Worm (Caenorhabditis elegans) whole organism, L4 larva: Measurements from ENCODE around the gene tyra-3.

Source experiments
- T26A8.4 ChIP-seq: fragments of 200-800 bp; sonication (Bioruptor generic); IDR thresholded peaks from 2 replicates; pipeline ENCODE4 v1.3.6; 2022; ENCODE audit warnings: missing genetic modification characterization, missing compliant biosample characterization
- Y105C5A.15 ChIP-seq: fragments of 200-800 bp; sonication (Bioruptor generic); IDR thresholded peaks from 2 replicates; pipeline ENCODE4 v1.3.6; 2022; ENCODE audit warnings: missing genetic modification characterization, missing compliant biosample characterization
- Y48G9A.11 ChIP-seq: fragments of 200-800 bp; sonication (Bioruptor generic); IDR thresholded peaks from 2 replicates; pipeline ENCODE4 v1.3.6; 2022; ENCODE audit warnings: missing genetic modification reagents, missing genetic modification characterization, missing compliant biosample characterization
- Y5F2A.4 ChIP-seq: fragments of 200-800 bp; sonication (Bioruptor generic); optimal IDR thresholded peaks from 2 replicates; lab custom pipeline; 2018; ENCODE audit warnings: mild to moderate bottlenecking, missing genetic modification characterization, missing compliant biosample characterization
- ZK546.5 ChIP-seq, 2 experiments: sonication (generic microtip); optimal IDR thresholded peaks; 2 replicates each; lab custom pipeline; 2017; ENCODE audit warnings: missing biosample characterization in 2 of 2, missing genetic modification characterization in 2 of 2
- aha-1 ChIP-seq: fragments of 150-350 bp; peaks from one replicate; lab custom pipeline; 2014; ENCODE audit warnings: missing biosample characterization, missing genetic modification characterization
- aly-2 ChIP-seq: sonication (generic microtip); optimal IDR thresholded peaks from 2 replicates; lab custom pipeline; 2018; ENCODE audit warnings: missing biosample characterization, missing genetic modification characterization
- arid-1 ChIP-seq: fragments of 200-800 bp; sonication (Bioruptor generic); conservative IDR thresholded peaks from 2 replicates; pipeline ENCODE4 v1.3.6; 2022; ENCODE audit warnings: missing genetic modification reagents, missing genetic modification characterization, missing compliant biosample characterization
- attf-4 ChIP-seq: sonication (generic microtip); optimal IDR thresholded peaks from 3 replicates; lab custom pipeline; 2017; ENCODE audit warnings: missing biosample characterization, missing genetic modification characterization
- ceh-20 ChIP-seq: fragments of 200-800 bp; sonication (Bioruptor generic); IDR thresholded peaks from 2 replicates; pipeline ENCODE4 v1.3.6; 2022; ENCODE audit warnings: missing genetic modification reagents, missing genetic modification characterization, missing compliant biosample characterization
- ceh-28 ChIP-seq: fragments of 150-350 bp; optimal IDR thresholded peaks from 2 replicates; lab custom pipeline; 2014; ENCODE audit warnings: missing biosample characterization, missing genetic modification reagents, missing genetic modification characterization
- ceh-44 ChIP-seq: fragments of 200-800 bp; sonication (Bioruptor generic); IDR thresholded peaks from 2 replicates; pipeline ENCODE4 v1.3.6; 2022; ENCODE audit warnings: missing genetic modification reagents, missing genetic modification characterization, missing compliant biosample characterization
- ceh-62 ChIP-seq: sonication (generic microtip); optimal IDR thresholded peaks from 2 replicates; lab custom pipeline; 2017; ENCODE audit warnings: missing biosample characterization, missing genetic modification characterization
- ceh-82 ChIP-seq: sonication (generic microtip); optimal IDR thresholded peaks from 2 replicates; lab custom pipeline; 2017; ENCODE audit warnings: missing biosample characterization, missing genetic modification characterization
- cey-2 ChIP-seq: sonication (generic microtip); optimal IDR thresholded peaks from 3 replicates; lab custom pipeline; 2017; ENCODE audit warnings: missing genetic modification characterization, mild to moderate bottlenecking, missing compliant biosample characterization, antibody characterized with exemption, borderline replicate concordance; ENCODE audit not compliant: insufficient read depth
- daf-19 ChIP-seq: fragments of 200-800 bp; sonication (Bioruptor generic); conservative IDR thresholded peaks from 2 replicates; pipeline ENCODE4 v1.3.6; 2022; ENCODE audit warnings: missing genetic modification characterization, missing compliant biosample characterization
- daf-8 ChIP-seq: fragments of 200-800 bp; sonication (Bioruptor generic); IDR thresholded peaks from 2 replicates; pipeline ENCODE4 v1.3.6; 2022; ENCODE audit warnings: missing genetic modification characterization, missing compliant biosample characterization
- duxl-1 ChIP-seq: sonication (generic microtip); optimal IDR thresholded peaks from 2 replicates; lab custom pipeline; 2016; ENCODE audit warnings: mild to moderate bottlenecking, missing genetic modification characterization, moderate library complexity, missing compliant biosample characterization; ENCODE audit not compliant: poor library complexity
- egl-43 ChIP-seq: fragments of 200-800 bp; sonication (Bioruptor generic); IDR thresholded peaks from 2 replicates; pipeline ENCODE4 v1.3.6; 2022; ENCODE audit warnings: missing genetic modification reagents, missing genetic modification characterization, missing compliant biosample characterization
- gei-8 ChIP-seq: fragments of 200-800 bp; sonication (Bioruptor generic); optimal IDR thresholded peaks from 2 replicates; lab custom pipeline; 2018; ENCODE audit warnings: mild to moderate bottlenecking, missing genetic modification characterization, missing compliant biosample characterization
- hmg-1.1 ChIP-seq: fragments of 200-800 bp; sonication (Bioruptor generic); IDR thresholded peaks from 2 replicates; pipeline ENCODE4 v1.3.6; 2022; ENCODE audit warnings: missing genetic modification reagents, missing genetic modification characterization, missing compliant biosample characterization
- jun-1 ChIP-seq: fragments of 150-350 bp; optimal IDR thresholded peaks from 2 replicates; lab custom pipeline; 2014; ENCODE audit warnings: missing biosample characterization, missing genetic modification reagents, missing genetic modification characterization
- lim-7 ChIP-seq: fragments of 200-800 bp; sonication (Bioruptor generic); IDR thresholded peaks from 2 replicates; pipeline ENCODE4 v1.3.6; 2022; ENCODE audit warnings: missing genetic modification characterization, missing compliant biosample characterization
- lin-29 ChIP-seq: fragments of 200-800 bp; sonication (Bioruptor generic); IDR thresholded peaks from 2 replicates; pipeline ENCODE4 v1.3.6; 2022; ENCODE audit warnings: missing genetic modification reagents, missing genetic modification characterization, missing compliant biosample characterization
- lin-38 ChIP-seq: fragments of 200-800 bp; sonication (Bioruptor generic); IDR thresholded peaks from 2 replicates; pipeline ENCODE4 v1.3.6; 2022; ENCODE audit warnings: missing genetic modification reagents, missing genetic modification characterization, missing compliant biosample characterization
- lin-39 ChIP-seq: fragments of 150-350 bp; optimal IDR thresholded peaks from 2 replicates; lab custom pipeline; 2014; ENCODE audit warnings: missing biosample characterization, missing genetic modification reagents, missing genetic modification characterization
- madf-5 ChIP-seq, 2 experiments: fragments of 200-800 bp; sonication (Bioruptor generic); IDR thresholded peaks; 2 replicates each; pipeline ENCODE4 v1.3.6; 2022; ENCODE audit warnings: missing compliant biosample characterization in 2 of 2, missing genetic modification characterization in 2 of 2
- mdt-29 ChIP-seq: fragments of 200-800 bp; sonication (Bioruptor generic); IDR thresholded peaks from 2 replicates; pipeline ENCODE4 v1.3.6; 2022; ENCODE audit warnings: missing genetic modification reagents, missing genetic modification characterization, missing compliant biosample characterization
- mxl-3 ChIP-seq: fragments of 200-800 bp; sonication (Bioruptor generic); optimal IDR thresholded peaks from 2 replicates; lab custom pipeline; 2018; ENCODE audit warnings: mild to moderate bottlenecking, missing genetic modification characterization, missing compliant biosample characterization
- nhr-10 ChIP-seq: fragments of 150-350 bp; optimal IDR thresholded peaks from 2 replicates; lab custom pipeline; 2014; ENCODE audit warnings: missing biosample characterization, missing genetic modification characterization
- nhr-11 ChIP-seq: fragments of 150-350 bp; optimal IDR thresholded peaks from 2 replicates; lab custom pipeline; 2014; ENCODE audit warnings: missing biosample characterization, missing genetic modification characterization
- nhr-111 ChIP-seq: fragments of 200-800 bp; sonication (Bioruptor generic); optimal IDR thresholded peaks from 2 replicates; lab custom pipeline; 2018; ENCODE audit warnings: mild to moderate bottlenecking, missing genetic modification characterization, missing compliant biosample characterization
- nhr-28 ChIP-seq: fragments of 150-350 bp; optimal IDR thresholded peaks from 2 replicates; lab custom pipeline; 2014; ENCODE audit warnings: missing biosample characterization, missing genetic modification characterization
- nhr-41 ChIP-seq: fragments of 200-800 bp; sonication (Bioruptor generic); IDR thresholded peaks from 2 replicates; pipeline ENCODE4 v1.3.6; 2022; ENCODE audit warnings: missing genetic modification reagents, missing genetic modification characterization, missing compliant biosample characterization
- nhr-42 ChIP-seq: fragments of 200-800 bp; sonication (Bioruptor generic); IDR thresholded peaks from 2 replicates; pipeline ENCODE4 v1.3.6; 2022; ENCODE audit warnings: missing genetic modification characterization, missing compliant biosample characterization
- nhr-48 ChIP-seq: sonication (generic microtip); optimal IDR thresholded peaks from 2 replicates; lab custom pipeline; 2016; ENCODE audit warnings: mild to moderate bottlenecking, missing genetic modification characterization, missing compliant biosample characterization
- nhr-76 ChIP-seq: fragments of 150-350 bp; optimal IDR thresholded peaks from 2 replicates; lab custom pipeline; 2014; ENCODE audit warnings: missing biosample characterization, missing genetic modification characterization
- pha-4 ChIP-seq, 2 experiments: fragments of 150-350 bp in 1 of 2; fragments of 200-800 bp in 1 of 2; sonication (Bioruptor generic) in 1 of 2; IDR thresholded peaks in 1 of 2; optimal IDR thresholded peaks in 1 of 2; 2 replicates each; pipeline versions ENCODE4 v1.3.6 to Lab custom; 2014 to 2022; ENCODE audit warnings: missing genetic modification characterization in 2 of 2, missing genetic modification reagents in 2 of 2, missing biosample characterization in 1 of 2, missing compliant biosample characterization in 1 of 2
- pqm-1 ChIP-seq: sonication (generic microtip); optimal IDR thresholded peaks from 2 replicates; lab custom pipeline; 2017; ENCODE audit warnings: missing biosample characterization, missing genetic modification characterization
- rbr-2 ChIP-seq: sonication (generic microtip); optimal IDR thresholded peaks from 2 replicates; lab custom pipeline; 2016; ENCODE audit warnings: missing genotype, missing genetic modification characterization, missing compliant biosample characterization
- saeg-2 ChIP-seq: fragments of 200-800 bp; sonication (Bioruptor generic); IDR thresholded peaks from 2 replicates; pipeline ENCODE4 v1.3.6; 2022; ENCODE audit warnings: missing genetic modification reagents, missing genetic modification characterization, missing compliant biosample characterization
- sdz-12 ChIP-seq: fragments of 200-800 bp; sonication (Bioruptor generic); optimal IDR thresholded peaks from 2 replicates; lab custom pipeline; 2018; ENCODE audit warnings: mild to moderate bottlenecking, missing genetic modification characterization, missing compliant biosample characterization
- snpc-1.2 ChIP-seq: fragments of 200-800 bp; sonication (Bioruptor generic); IDR thresholded peaks from 2 replicates; pipeline ENCODE4 v1.3.6; 2022; ENCODE audit warnings: missing genetic modification reagents, missing genetic modification characterization, missing compliant biosample characterization
- snpc-4 ChIP-seq: fragments of 150-350 bp; optimal IDR thresholded peaks from 2 replicates; lab custom pipeline; 2014; ENCODE audit warnings: missing biosample characterization, missing genetic modification characterization
- spr-3 ChIP-seq: fragments of 200-800 bp; sonication (Bioruptor generic); optimal IDR thresholded peaks from 2 replicates; lab custom pipeline; 2018; ENCODE audit warnings: mild to moderate bottlenecking, missing genetic modification characterization, missing compliant biosample characterization
- tag-97 ChIP-seq: fragments of 200-800 bp; sonication (Bioruptor generic); IDR thresholded peaks from 2 replicates; pipeline ENCODE4 v1.3.6; 2022; ENCODE audit warnings: missing genetic modification characterization, missing compliant biosample characterization
- unc-130 ChIP-seq: sonication (generic microtip); optimal IDR thresholded peaks from 2 replicates; lab custom pipeline; 2016; ENCODE audit warnings: missing genetic modification reagents, missing genetic modification characterization, missing compliant biosample characterization
- zag-1 ChIP-seq: fragments of 150-350 bp; optimal IDR thresholded peaks from 2 replicates; lab custom pipeline; 2014; ENCODE audit warnings: missing biosample characterization, missing genetic modification characterization
- zfp-2 ChIP-seq: sonication (generic microtip); optimal IDR thresholded peaks from 2 replicates; lab custom pipeline; 2016; ENCODE audit warnings: mild to moderate bottlenecking, missing genetic modification characterization, missing compliant biosample characterization
- zip-2 ChIP-seq: fragments of 150-350 bp; optimal IDR thresholded peaks from 2 replicates; lab custom pipeline; 2014; ENCODE audit warnings: missing biosample characterization, missing genetic modification characterization

The tyra-3 gene

DNA sequence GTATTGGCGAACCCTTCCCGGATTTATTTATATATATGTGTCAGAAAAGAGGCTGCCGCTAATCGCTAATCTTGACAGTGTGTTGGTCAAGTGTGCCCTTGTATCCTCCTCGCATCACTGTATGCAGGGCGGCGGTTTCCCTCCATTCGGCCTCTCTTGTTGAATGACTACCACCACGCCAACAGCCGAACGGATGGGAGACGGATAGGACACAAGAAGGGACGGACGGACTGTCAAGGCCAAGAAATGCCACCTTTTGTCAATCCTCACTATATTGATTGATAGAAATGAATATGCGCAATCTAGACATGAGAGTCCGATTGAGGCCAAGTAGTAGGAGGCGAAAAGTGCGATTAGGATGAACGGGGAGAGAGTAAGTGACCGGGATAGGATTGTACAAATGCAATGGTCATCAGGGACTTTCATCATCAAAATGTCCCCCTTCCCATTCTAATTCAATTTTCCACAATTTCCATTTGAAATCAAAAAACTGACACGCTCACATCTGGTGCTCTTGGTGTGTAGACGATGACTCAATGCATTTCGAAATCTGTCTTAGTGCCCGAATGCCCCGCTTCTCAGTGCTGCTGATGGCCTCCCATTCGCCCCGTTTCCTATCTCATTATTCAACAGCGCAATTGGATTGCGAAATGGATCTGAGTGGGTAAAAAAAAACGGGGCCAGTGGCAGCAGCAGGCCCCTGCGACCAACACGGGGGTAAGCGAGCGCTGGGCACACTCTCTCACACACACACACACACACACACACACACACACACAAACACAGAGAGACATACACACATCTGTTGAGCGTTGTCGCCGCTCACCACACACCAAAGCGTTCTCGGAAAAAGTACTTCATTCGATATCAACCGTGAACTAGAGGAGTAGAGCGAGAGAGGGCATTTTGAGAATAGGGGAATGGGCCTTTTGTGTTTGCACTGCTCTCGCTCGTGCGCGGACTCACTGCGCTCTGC lies 14.1 kb downstream of the tyra-3 start (continued):
- TF ChIP-seq pha-4 (GFP tag; IDR thresholded peaks at IDR 0.05; lab: Robert Waterston, UW) (peak; percentile 67), pha-4 (tag; optimal IDR thresholded peaks at IDR 0.05; lab: Kevin White, UChicago) (no peak), unc-130 (GFP tag; lab: Kevin White, UChicago) (no peak), rbr-2 (peak; percentile 74), zag-1 (no peak), saeg-2 (GFP tag; lab: Robert Waterston, UW) (0 out of 2 replicates have a peak, but pooled peaks have one; percentile 15), snpc-1.2 (GFP tag; lab: Robert Waterston, UW) (no peak), mdt-29 (GFP tag; lab: Robert Waterston, UW) (no peak), ceh-20 (GFP tag; lab: Robert Waterston, UW) (peak; percentile 39; the same call in 1 of the 2 replicates), Y105C5A.15 (GFP tag; lab: Robert Waterston, UW) (no peak), tag-97 (GFP tag; lab: Robert Waterston, UW) (no peak), zfp-2 (tag; lab: Kevin White, UChicago) (no peak), egl-43 (GFP tag; lab: Robert Waterston, UW) (peak; percentile 64; the same call in 1 of the 2 replicates), ceh-44 (GFP tag; lab: Robert Waterston, UW) (no peak), daf-8 (GFP tag; lab: Robert Waterston, UW) (no peak), lin-39 (tag; lab: Kevin White, UChicago) (no peak), ceh-28 (tag; lab: Kevin White, UChicago) (no peak), nhr-76 (tag; lab: Kevin White, UChicago) (no peak), zip-2 (no peak), daf-19 (GFP tag; lab: Robert Waterston, UW) (no peak), cey-2 (tag; lab: Kevin White, UChicago) (no peak), lim-7 (GFP tag; lab: Robert Waterston, UW) (no peak), snpc-4 (tag; lab: Kevin White, UChicago) (no peak), aha-1 (tag; lab: Kevin White, UChicago) (peak; percentile 99), madf-5 (GFP tag; IDR thresholded peaks at IDR 0.05; lab: Robert Waterston, UW) (no peak), hmg-1.1 (GFP tag; lab: Robert Waterston, UW) (peak; percentile 78), pqm-1 (tag; lab: Kevin White, UChicago) (no peak), nhr-111 (GFP tag; lab: Kevin White, UChicago) (no peak), duxl-1 (no peak), ceh-62 (tag; lab: Kevin White, UChicago) (no peak), jun-1 (tag; lab: Kevin White, UChicago) (no peak), lin-29 (GFP tag; lab: Robert Waterston, UW) (no peak), lin-38 (GFP tag; lab: Robert Waterston, UW) (peak; percentile 46), attf-4 (no peak), arid-1 (GFP tag; lab: Robert Waterston, UW) (no peak), sdz-12 (GFP tag; lab: Kevin White, UChicago) (no peak), nhr-42 (GFP tag; lab: Robert Waterston, UW) (no peak), Y48G9A.11 (GFP tag; lab: Robert Waterston, UW) (no peak), gei-8 (GFP tag; lab: Kevin White, UChicago) (no peak), ceh-82 (tag; lab: Kevin White, UChicago) (no peak), T26A8.4 (GFP tag; lab: Robert Waterston, UW) (peak; percentile 34; the same call in 1 of the 2 replicates), nhr-41 (no peak), nhr-28 (tag; lab: Kevin White, UChicago) (peak; percentile 60), nhr-11 (tag; lab: Kevin White, UChicago) (peak; percentile 40), nhr-48 (tag; lab: Kevin White, UChicago) (peak; percentile 45), Y5F2A.4 (GFP tag; lab: Kevin White, UChicago) (no peak), spr-3 (GFP tag; lab: Kevin White, UChicago) (no peak), aly-2 (tag; lab: Kevin White, UChicago) (no peak), nhr-10 (tag; lab: Kevin White, UChicago) (no peak), mxl-3 (GFP tag; lab: Kevin White, UChicago) (peak; percentile 64), ZK546.5 (tag; optimal IDR thresholded peaks at IDR 0.05; lab: Kevin White, UChicago) (no peak)
